Worm (Caenorhabditis elegans): ENCODE results near the gene C05G5.2.

The C05G5.2 gene

ce11 chrX:14708176-14708642 lies 38.9 kb upstream of the C05G5.2 start:
- no peak for TF ChIP-seq nhr-237 (tag; optimal IDR thresholded peaks at IDR 0.05)
- TF ChIP-seq nhr-77 (tag; optimal IDR thresholded peaks at IDR 0.05): no peak
- TF ChIP-seq ZK546.5 (tag; optimal IDR thresholded peaks at IDR 0.05): no peak
- no peak for TF ChIP-seq lin-39 (tag; optimal IDR thresholded peaks at IDR 0.05)
- TF ChIP-seq unc-62 (GFP tag; optimal IDR thresholded peaks at IDR 0.05): no peak
- TF ChIP-seq nhr-6 (tag; optimal IDR thresholded peaks at IDR 0.05): peak; percentile 79
- TF ChIP-seq nhr-129 (tag; optimal IDR thresholded peaks at IDR 0.05): peak; percentile 94
- peak; percentile 88 for TF ChIP-seq nhr-25 (tag; optimal IDR thresholded peaks at IDR 0.05)
- TF ChIP-seq lsy-2 (tag; optimal IDR thresholded peaks at IDR 0.05): peak; percentile 76 to 84
- TF ChIP-seq dmd-4 (tag; optimal IDR thresholded peaks at IDR 0.05): no peak
- peak; percentile 89 for TF ChIP-seq nhr-21 (tag; optimal IDR thresholded peaks at IDR 0.05)
- TF ChIP-seq mdl-1 (tag; optimal IDR thresholded peaks at IDR 0.05): peak; percentile 43 to 91
- no peak for TF ChIP-seq skn-1 (tag; optimal IDR thresholded peaks at IDR 0.05)
- TF ChIP-seq unc-39 (tag; optimal IDR thresholded peaks at IDR 0.05): peak; percentile 33
- TF ChIP-seq sma-3 (GFP tag; optimal IDR thresholded peaks at IDR 0.05): peak; percentile 90
- no peak for TF ChIP-seq mbf-1 (tag; optimal IDR thresholded peaks at IDR 0.05)
- TF ChIP-seq zag-1 (tag; optimal IDR thresholded peaks at IDR 0.05): peak; percentile 97
- no peak for TF ChIP-seq nhr-12 (tag; optimal IDR thresholded peaks at IDR 0.05)
- TF ChIP-seq nhr-11 (tag; optimal IDR thresholded peaks at IDR 0.05): no peak
- TF ChIP-seq lin-13 (GFP tag; optimal IDR thresholded peaks at IDR 0.05): peak; percentile 93
- peak; percentile 95 for TF ChIP-seq lin-11 (tag; optimal IDR thresholded peaks at IDR 0.05)
- TF ChIP-seq fos-1 (tag; optimal IDR thresholded peaks at IDR 0.05): peak; percentile 98
- no peak for TF ChIP-seq ama-1 (optimal IDR thresholded peaks at IDR 0.05)
- peak; percentile 96 for TF ChIP-seq unc-55 (GFP tag; optimal IDR thresholded peaks at IDR 0.05)
- TF ChIP-seq F13H6.1 (tag; optimal IDR thresholded peaks at IDR 0.05): peak; percentile 97
- TF ChIP-seq ztf-4 (tag; optimal IDR thresholded peaks at IDR 0.05): peak; percentile 85
- TF ChIP-seq aly-2 (tag; optimal IDR thresholded peaks at IDR 0.05): no peak
- peak; percentile 76 for TF ChIP-seq sem-4 (tag; optimal IDR thresholded peaks at IDR 0.05)
- TF ChIP-seq R02D3.7 (tag; optimal IDR thresholded peaks at IDR 0.05): peak; percentile 9
- TF ChIP-seq nhr-10 (tag; optimal IDR thresholded peaks at IDR 0.05): peak; percentile 53
- peak; percentile 88 for TF ChIP-seq egl-27 (tag; optimal IDR thresholded peaks at IDR 0.05)
- TF ChIP-seq ceh-16 (tag; optimal IDR thresholded peaks at IDR 0.05): peak; percentile 94
- TF ChIP-seq alr-1 (tag; optimal IDR thresholded peaks at IDR 0.05): no peak
- peak; percentile 93 for TF ChIP-seq sma-9 (GFP tag; optimal IDR thresholded peaks at IDR 0.05)
- TF ChIP-seq sma-9 (tag; optimal IDR thresholded peaks at IDR 0.05): no peak
- no peak for TF ChIP-seq ztf-11 (tag; optimal IDR thresholded peaks at IDR 0.05)
- TF ChIP-seq ztf-1 (GFP tag; conservative IDR thresholded peaks at IDR 0.05): no peak
- TF ChIP-seq blmp-1 (tag; optimal IDR thresholded peaks at IDR 0.05; ENCODE audit: insufficient read depth): peak; percentile 68
- TF ChIP-seq nhr-23 (tag; optimal IDR thresholded peaks at IDR 0.05): no peak
- TF ChIP-seq ceh-82 (tag; optimal IDR thresholded peaks at IDR 0.05): peak; percentile 92
- peak; percentile 61 for TF ChIP-seq gmeb-1 (tag; optimal IDR thresholded peaks at IDR 0.05)
- TF ChIP-seq crh-2 (tag; optimal IDR thresholded peaks at IDR 0.05): peak; percentile 91
- TF ChIP-seq elt-3 (tag; optimal IDR thresholded peaks at IDR 0.05): no peak
- peak; percentile 84 for TF ChIP-seq snpc-4 (tag; optimal IDR thresholded peaks at IDR 0.05)
- TF ChIP-seq C34F6.9 (tag; optimal IDR thresholded peaks at IDR 0.05): peak; percentile 97
- no peak for TF ChIP-seq elt-1 (tag; optimal IDR thresholded peaks at IDR 0.05)
- peak; percentile 92 for TF ChIP-seq mab-5 (tag; optimal IDR thresholded peaks at IDR 0.05)
- TF ChIP-seq peb-1 (tag; optimal IDR thresholded peaks at IDR 0.05): no peak
- peak; percentile 96 for TF ChIP-seq Y55F3AM.14 (GFP tag; optimal IDR thresholded peaks at IDR 0.05)
